Worm (Caenorhabditis elegans) whole organism, late embryonic: ENCODE data around the gene fbxb-35.

Experiments used
- F13H6.1 ChIP-seq: sonication (generic microtip); optimal IDR thresholded peaks from 2 replicates; lab custom pipeline; 2016; ENCODE audit warnings: missing genetic modification characterization, missing compliant biosample characterization
- ahr-1 ChIP-seq: sonication (generic microtip); optimal IDR thresholded peaks from 2 replicates; lab custom pipeline; 2016; ENCODE audit warnings: missing genetic modification characterization, missing compliant biosample characterization
- ceh-19 ChIP-seq: fragments of 200-800 bp; sonication (Bioruptor generic); optimal IDR thresholded peaks from 2 replicates; lab custom pipeline; 2018; ENCODE audit warnings: mild to moderate bottlenecking, missing genetic modification characterization, missing compliant biosample characterization
- ceh-30 ChIP-seq: fragments of 150-350 bp; optimal IDR thresholded peaks from 2 replicates; lab custom pipeline; 2014; ENCODE audit warnings: missing biosample characterization, missing genetic modification characterization
- ceh-31 ChIP-seq: sonication (generic microtip); optimal IDR thresholded peaks from 2 replicates; lab custom pipeline; 2016; ENCODE audit warnings: missing genetic modification characterization, missing compliant biosample characterization
- ceh-45 ChIP-seq: fragments of 200-800 bp; sonication (Bioruptor generic); IDR thresholded peaks from 2 replicates; pipeline ENCODE4 v1.3.6; 2022; ENCODE audit warnings: missing genetic modification reagents, missing genetic modification characterization, missing compliant biosample characterization
- fkh-10 ChIP-seq: fragments of 150-350 bp; optimal IDR thresholded peaks from 2 replicates; lab custom pipeline; 2014; ENCODE audit warnings: missing biosample characterization, missing genetic modification reagents, missing genetic modification characterization
- nhr-11 ChIP-seq: fragments of 150-350 bp; optimal IDR thresholded peaks from 2 replicates; lab custom pipeline; 2014; ENCODE audit warnings: missing biosample characterization, missing genetic modification characterization
- npax-4 ChIP-seq: sonication (generic microtip); optimal IDR thresholded peaks from 2 replicates; lab custom pipeline; 2016; ENCODE audit warnings: missing genetic modification characterization, missing compliant biosample characterization
- pha-4 ChIP-seq: fragments of 150-350 bp; optimal IDR thresholded peaks from 2 replicates; lab custom pipeline; 2018; ENCODE audit warnings: missing biosample characterization, missing genetic modification reagents, missing genetic modification characterization
- pqm-1 ChIP-seq: sonication (generic microtip); optimal IDR thresholded peaks from 2 replicates; lab custom pipeline; 2016; ENCODE audit warnings: missing genetic modification characterization, missing compliant biosample characterization
- tbx-2 ChIP-seq: sonication (generic microtip); optimal IDR thresholded peaks from 2 replicates; lab custom pipeline; 2016; ENCODE audit warnings: missing genetic modification characterization, missing compliant biosample characterization
- ttx-3 ChIP-seq: sonication (generic microtip); optimal IDR thresholded peaks from 2 replicates; lab custom pipeline; 2016; ENCODE audit warnings: missing genetic modification reagents, missing genetic modification characterization, missing compliant biosample characterization

ce11 chrII:2026525-2026924 is 24.9 kb upstream of the fbxb-35 start, which contains the start of gene bath-21:
- TF ChIP-seq ceh-45 (GFP tag; lab: Robert Waterston, UW) (no peak), pha-4 (no peak), ceh-30 (no peak), fkh-10 (GFP tag; lab: Kevin White, UChicago) (no peak), ttx-3 (tag; lab: Kevin White, UChicago) (no peak), ceh-31 (tag; lab: Kevin White, UChicago) (no peak), ceh-19 (GFP tag; lab: Kevin White, UChicago) (no peak), F13H6.1 (tag; lab: Kevin White, UChicago) (no peak), tbx-2 (no peak), ahr-1 (no peak), npax-4 (no peak), pqm-1 (tag; lab: Kevin White, UChicago) (no peak), nhr-11 (no peak)
